Worm (Caenorhabditis elegans) whole organism, L3 larva: ENCODE results near the gene C25H3.7.

ENCODE experiments used
- jun-1 ChIP-seq: fragments of 150-350 bp; optimal IDR thresholded peaks from 2 replicates; lab custom pipeline; 2014; ENCODE audit warnings: missing biosample characterization, missing genetic modification reagents, missing genetic modification characterization
- mdl-1 ChIP-seq: fragments of 150-350 bp; optimal IDR thresholded peaks from 2 replicates; lab custom pipeline; 2014; ENCODE audit warnings: missing biosample characterization, missing genetic modification characterization

DNA sequence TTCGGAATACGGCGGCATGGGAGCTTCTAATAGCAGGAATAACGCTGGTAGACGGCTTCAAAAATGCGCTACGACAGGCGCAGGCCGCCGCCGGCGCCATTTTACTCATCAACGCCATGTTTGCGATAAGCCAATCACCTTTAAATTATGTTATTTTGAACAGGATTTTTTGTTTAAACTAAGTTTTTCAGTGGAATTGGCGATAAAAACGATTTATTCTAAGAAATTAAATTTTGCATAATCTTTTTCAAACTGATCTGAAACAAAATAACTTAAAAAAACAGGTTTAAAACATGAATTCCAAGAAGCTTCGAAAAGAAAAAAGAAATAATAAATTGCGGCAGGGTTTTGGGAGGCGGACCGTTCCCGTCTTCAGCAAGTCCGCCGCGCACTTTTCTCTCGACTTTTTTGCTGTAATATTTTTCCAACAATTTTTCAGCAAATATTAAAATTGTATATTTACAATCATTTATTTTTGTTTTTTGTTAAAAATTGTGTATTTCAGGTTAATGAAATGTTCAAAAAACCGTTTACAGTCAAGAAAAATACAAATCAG is 22.6 kb upstream of the C25H3.7 start, which contains the start of the genes ndub-5 and eif-2D:
- TF ChIP-seq jun-1 (tag; lab: Kevin White, UChicago), result no peak
- TF ChIP-seq mdl-1, result no peak
